Fruit fly (Drosophila melanogaster) whole organism, embryonic: ENCODE measurements around the gene RpS12.

Experiments used
- CG10209 ChIP-seq: fragments of 200-800 bp; sonication (Bioruptor generic); optimal IDR thresholded peaks from 3 replicates; lab custom pipeline; 2017; ENCODE audit warnings: missing biosample characterization, mild to moderate bottlenecking, missing genetic modification characterization, missing genetic modification reagents
- CG10959 ChIP-seq: fragments of 200-800 bp; sonication (Bioruptor generic); IDR thresholded peaks from 2 replicates; pipeline ENCODE4 v1.3.6; 2022; ENCODE audit warnings: missing biosample characterization, missing genetic modification characterization
- CG10979 ChIP-seq: fragments of 200-800 bp; sonication (Bioruptor generic); optimal IDR thresholded peaks from 2 replicates; lab custom pipeline; 2018; ENCODE audit warnings: missing biosample characterization, mild to moderate bottlenecking, missing genetic modification characterization, moderate library complexity
- CG11398 ChIP-seq: fragments of 200-800 bp; sonication (Bioruptor generic); optimal IDR thresholded peaks from 2 replicates; lab custom pipeline; 2016; ENCODE audit warnings: missing biosample characterization, missing genetic modification characterization
- CG12391 ChIP-seq: fragments of 200-800 bp; sonication (Bioruptor generic); optimal IDR thresholded peaks from 3 replicates; lab custom pipeline; 2018; ENCODE audit warnings: missing biosample characterization, mild to moderate bottlenecking, missing genetic modification characterization, moderate library complexity
- CG13123 ChIP-seq: fragments of 200-800 bp; sonication (Bioruptor generic); optimal IDR thresholded peaks from 2 replicates; lab custom pipeline; 2016; ENCODE audit warnings: missing biosample characterization, missing genetic modification characterization
- CG14710 ChIP-seq: fragments of 200-800 bp; sonication (Bioruptor generic); optimal IDR thresholded peaks from 3 replicates; lab custom pipeline; 2019; ENCODE audit warnings: missing biosample characterization, mild to moderate bottlenecking, missing genetic modification characterization, moderate library complexity
- CG15269 ChIP-seq: fragments of 200-800 bp; sonication (Bioruptor generic); optimal IDR thresholded peaks from 2 replicates; lab custom pipeline; 2018; ENCODE audit warnings: missing biosample characterization, mild to moderate bottlenecking, missing genetic modification characterization, moderate library complexity
- CG15601 ChIP-seq: fragments of 200-800 bp; sonication (Bioruptor generic); optimal IDR thresholded peaks from 3 replicates; lab custom pipeline; 2019; ENCODE audit warnings: missing biosample characterization, mild to moderate bottlenecking, missing genetic modification characterization, moderate library complexity
- CG1602 ChIP-seq: fragments of 200-800 bp; sonication (Bioruptor generic); optimal IDR thresholded peaks from 3 replicates; lab custom pipeline; 2016; ENCODE audit warnings: missing biosample characterization, missing genetic modification characterization
- CG2120 ChIP-seq: fragments of 200-800 bp; sonication (Bioruptor generic); optimal IDR thresholded peaks from 3 replicates; lab custom pipeline; 2016; ENCODE audit warnings: missing biosample characterization, missing genetic modification characterization
- CG2199 ChIP-seq: fragments of 200-800 bp; sonication (Bioruptor generic); IDR thresholded peaks from 3 replicates; pipeline ENCODE4 v1.3.6; 2022; ENCODE audit warnings: missing biosample characterization, missing genetic modification characterization
- CG33213 ChIP-seq: fragments of 200-800 bp; sonication (Bioruptor generic); optimal IDR thresholded peaks from 3 replicates; lab custom pipeline; 2016; ENCODE audit warnings: missing biosample characterization, missing genetic modification characterization
- CG33557 ChIP-seq: fragments of 200-800 bp; sonication (Bioruptor generic); optimal IDR thresholded peaks from 2 replicates; lab custom pipeline; 2019; ENCODE audit warnings: missing biosample characterization, mild to moderate bottlenecking, missing genetic modification characterization, moderate library complexity
- CG3995 ChIP-seq: fragments of 200-800 bp; sonication (Bioruptor generic); optimal IDR thresholded peaks from 3 replicates; lab custom pipeline; 2016; ENCODE audit warnings: missing biosample characterization, missing genetic modification characterization
- CG4404 ChIP-seq: fragments of 200-800 bp; sonication (Bioruptor generic); IDR thresholded peaks from 2 replicates; pipeline ENCODE4 v1.3.6; 2022; ENCODE audit warnings: missing biosample characterization, missing genetic modification characterization
- CG6683 ChIP-seq: fragments of 200-800 bp; sonication (Bioruptor generic); optimal IDR thresholded peaks from 2 replicates; lab custom pipeline; 2017; ENCODE audit warnings: missing biosample characterization, mild to moderate bottlenecking, missing genetic modification characterization, missing genetic modification reagents
- CG7928 ChIP-seq: fragments of 200-800 bp; sonication (Bioruptor generic); optimal IDR thresholded peaks from 2 replicates; lab custom pipeline; 2017; ENCODE audit warnings: missing biosample characterization, mild to moderate bottlenecking, missing genetic modification characterization
- CG8281 ChIP-seq: fragments of 200-800 bp; sonication (Bioruptor generic); optimal IDR thresholded peaks from 2 replicates; lab custom pipeline; 2018; ENCODE audit warnings: missing biosample characterization, mild to moderate bottlenecking, missing genetic modification characterization, moderate library complexity
- CHES-1-like ChIP-seq: fragments of 200-800 bp; sonication (Bioruptor generic); optimal IDR thresholded peaks from 2 replicates; lab custom pipeline; 2016; ENCODE audit warnings: missing biosample characterization, missing genetic modification characterization
- Elba2 ChIP-seq: fragments of 200-800 bp; sonication (Bioruptor generic); optimal IDR thresholded peaks from 3 replicates; lab custom pipeline; 2016; ENCODE audit warnings: missing biosample characterization, missing genetic modification characterization
- H2.0 ChIP-seq: fragments of 200-800 bp; sonication (Bioruptor generic); IDR thresholded peaks from 2 replicates; pipeline ENCODE4 v1.3.6; 2022; ENCODE audit warnings: missing biosample characterization, missing genetic modification characterization
- HLH54F ChIP-seq: fragments of 200-800 bp; sonication (Bioruptor generic); optimal IDR thresholded peaks from 3 replicates; lab custom pipeline; 2016; ENCODE audit warnings: missing biosample characterization, missing genetic modification characterization
- Hr51 ChIP-seq, 2 experiments: fragments of 200-800 bp; sonication (Bioruptor generic); optimal IDR thresholded peaks; 2 replicates in 1 of 2; 3 replicates in 1 of 2; lab custom pipeline; 2016 to 2018; ENCODE audit warnings: missing biosample characterization in 2 of 2, missing genetic modification characterization in 2 of 2, mild to moderate bottlenecking in 1 of 2, moderate library complexity in 1 of 2
- MTF-1 ChIP-seq: fragments of 200-800 bp; sonication (Bioruptor generic); optimal IDR thresholded peaks from 2 replicates; lab custom pipeline; 2018; ENCODE audit warnings: missing biosample characterization, mild to moderate bottlenecking, missing genetic modification characterization, borderline replicate concordance
- Mad ChIP-seq: fragments of 200-800 bp; sonication (Bioruptor generic); optimal IDR thresholded peaks from 2 replicates; lab custom pipeline; 2016; ENCODE audit warnings: missing biosample characterization, missing genetic modification characterization
- Myb ChIP-seq: fragments of 200-800 bp; sonication (Bioruptor generic); optimal IDR thresholded peaks from 2 replicates; lab custom pipeline; 2016; ENCODE audit warnings: missing biosample characterization, missing genetic modification characterization
- Rfx ChIP-seq: fragments of 200-800 bp; sonication (Bioruptor generic); IDR thresholded peaks from 2 replicates; pipeline ENCODE4 v1.3.6; 2022; ENCODE audit warnings: missing biosample characterization, missing genetic modification characterization
- Side ChIP-seq: fragments of 200-800 bp; sonication (Bioruptor generic); optimal IDR thresholded peaks from 2 replicates; lab custom pipeline; 2016; ENCODE audit warnings: missing biosample characterization, missing genetic modification characterization
- Taf1 ChIP-seq: fragments of 200-800 bp; sonication (Bioruptor generic); IDR thresholded peaks from 2 replicates; pipeline ENCODE4 v1.3.6; 2022; ENCODE audit warnings: missing biosample characterization, missing genetic modification characterization
- Xbp1 ChIP-seq: fragments of 200-800 bp; sonication (Bioruptor generic); optimal IDR thresholded peaks from 3 replicates; lab custom pipeline; 2016; ENCODE audit warnings: missing biosample characterization, mild to moderate bottlenecking, missing genetic modification characterization
- YL-1 ChIP-seq: fragments of 200-800 bp; sonication (Bioruptor generic); optimal IDR thresholded peaks from 3 replicates; lab custom pipeline; 2017; ENCODE audit warnings: missing biosample characterization, mild to moderate bottlenecking, missing genetic modification characterization
- bsh ChIP-seq, 2 experiments: fragments of 200-800 bp; sonication (Bioruptor generic); optimal IDR thresholded peaks; 2 replicates each; lab custom pipeline; 2017 to 2018; ENCODE audit warnings: mild to moderate bottlenecking in 2 of 2, missing biosample characterization in 2 of 2, missing genetic modification characterization in 2 of 2, moderate library complexity in 1 of 2
- caup ChIP-seq: fragments of 200-800 bp; sonication (Bioruptor generic); optimal IDR thresholded peaks from 3 replicates; lab custom pipeline; 2017; ENCODE audit warnings: missing biosample characterization, mild to moderate bottlenecking, missing genetic modification characterization, moderate library complexity; ENCODE audit not compliant: severe bottlenecking
- ems ChIP-seq: fragments of 200-800 bp; sonication (Bioruptor generic); optimal IDR thresholded peaks from 3 replicates; lab custom pipeline; 2016; ENCODE audit warnings: missing biosample characterization, missing genetic modification characterization
- en ChIP-seq: fragments of 200-800 bp; sonication (Bioruptor generic); optimal IDR thresholded peaks from 2 replicates; lab custom pipeline; 2016; ENCODE audit warnings: missing biosample characterization, missing genetic modification characterization
- her ChIP-seq: fragments of 200-800 bp; sonication (Bioruptor generic); optimal IDR thresholded peaks from 2 replicates; lab custom pipeline; 2016; ENCODE audit warnings: missing biosample characterization, missing genetic modification characterization
- inv ChIP-seq: fragments of 200-800 bp; sonication (Bioruptor generic); IDR thresholded peaks from 2 replicates; pipeline ENCODE4 v1.3.6; 2022; ENCODE audit warnings: missing biosample characterization, missing genetic modification characterization; ENCODE audit not compliant: partially characterized antibody
- jing ChIP-seq: fragments of 200-800 bp; sonication (Bioruptor generic); optimal IDR thresholded peaks from 2 replicates; lab custom pipeline; 2018; ENCODE audit warnings: missing biosample characterization, mild to moderate bottlenecking, missing genetic modification characterization
- kah ChIP-seq: fragments of 200-800 bp; sonication (Bioruptor generic); optimal IDR thresholded peaks from 2 replicates; lab custom pipeline; 2018; ENCODE audit warnings: missing biosample characterization, mild to moderate bottlenecking, missing genetic modification characterization
- klu ChIP-seq: fragments of 200-800 bp; sonication (Bioruptor generic); IDR thresholded peaks from 2 replicates; pipeline ENCODE4 v1.3.6; 2022; ENCODE audit warnings: missing biosample characterization, missing genetic modification characterization
- lbe ChIP-seq: fragments of 200-800 bp; sonication (Bioruptor generic); optimal IDR thresholded peaks from 2 replicates; lab custom pipeline; 2016; ENCODE audit warnings: missing biosample characterization, mild to moderate bottlenecking, missing genetic modification characterization
- prd ChIP-seq, 3 experiments: fragments of >200 bp in 2 of 3; fragments of 200-800 bp in 1 of 3; sonication (Bioruptor generic) in 1 of 3; optimal IDR thresholded peaks in 2 of 3; IDR thresholded peaks in 1 of 3; 2 replicates in 2 of 3; 3 replicates in 1 of 3; pipeline versions ENCODE4 v1.3.6 to Lab custom; 2017 to 2022; ENCODE audit warnings: missing biosample characterization in 1 of 3, missing genetic modification characterization in 1 of 3
- sima ChIP-seq: fragments of 200-800 bp; sonication (Bioruptor generic); optimal IDR thresholded peaks from 2 replicates; lab custom pipeline; 2016; ENCODE audit warnings: missing biosample characterization, missing genetic modification characterization
- sna ChIP-seq: fragments of 200-800 bp; sonication (Bioruptor generic); IDR thresholded peaks from 2 replicates; pipeline ENCODE4 v1.3.6; 2022; ENCODE audit warnings: missing biosample characterization, missing genetic modification characterization; ENCODE audit not compliant: partially characterized antibody
- vfl ChIP-seq: fragments of 200-800 bp; sonication (Bioruptor generic); optimal IDR thresholded peaks from 2 replicates; lab custom pipeline; 2016; ENCODE audit warnings: missing biosample characterization, missing genetic modification characterization
- vnd ChIP-seq: fragments of 200-800 bp; sonication (Bioruptor generic); IDR thresholded peaks from 3 replicates; pipeline ENCODE4 v1.3.6; 2022; ENCODE audit warnings: missing biosample characterization, missing genetic modification characterization; ENCODE audit not compliant: partially characterized antibody
- wor ChIP-seq: fragments of 200-800 bp; sonication (Bioruptor generic); IDR thresholded peaks from 2 replicates; pipeline ENCODE4 v1.3.6; 2022; ENCODE audit warnings: missing biosample characterization, missing genetic modification characterization

RpS12 gene

DNA sequence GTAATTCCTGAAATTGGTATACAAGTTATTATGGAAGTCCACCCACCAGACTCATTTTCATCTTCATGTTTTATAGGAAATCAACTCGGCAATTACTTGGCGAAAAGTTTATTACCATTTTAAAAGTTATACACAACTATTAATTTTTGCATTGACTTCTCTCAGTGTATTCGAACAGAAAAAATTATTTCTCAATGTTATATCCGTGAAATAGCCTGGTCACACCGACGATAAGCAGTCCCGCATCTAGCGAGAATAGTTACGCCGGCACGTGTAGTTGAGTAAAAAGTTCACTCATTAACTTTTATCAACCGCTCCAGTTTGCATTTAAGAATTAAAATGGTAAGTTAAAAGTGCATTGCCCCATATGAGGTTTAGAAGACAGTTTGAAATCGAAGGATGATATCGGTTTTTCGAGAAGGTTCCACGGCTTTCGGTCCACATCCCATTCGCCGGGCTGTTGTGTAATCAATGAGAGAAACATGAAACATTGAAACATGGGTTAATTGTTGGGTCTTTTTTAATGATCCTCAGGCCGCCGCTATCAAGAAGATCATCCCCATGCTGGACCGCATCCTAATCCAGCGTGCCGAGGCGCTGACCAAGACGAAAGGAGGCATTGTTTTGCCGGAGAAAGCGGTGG is 7.2 kb upstream of the RpS12 start, which contains the start of gene CG11267 (continued):
- TF ChIP-seq prd (optimal IDR thresholded peaks at IDR 0.05; lab: Kevin White, UChicago) (no peak), prd (GFP tag; IDR thresholded peaks at IDR 0.05; lab: Robert Waterston, UW) (peak; percentile 88), CG14710 (tag; lab: Kevin White, UChicago) (peak; percentile 82), H2.0 (GFP tag; lab: Robert Waterston, UW) (peak; percentile 90), MTF-1 (GFP tag; lab: Kevin White, UChicago) (peak; percentile 71), wor (GFP tag; lab: Robert Waterston, UW) (peak; percentile 51; the same call in 1 of the 2 replicates), Side (GFP tag; lab: Kevin White, UChicago) (peak; percentile 80), lbe (GFP tag; lab: Kevin White, UChicago) (peak; percentile 64), CG2120 (GFP tag; lab: Kevin White, UChicago) (peak; percentile 86), YL-1 (GFP tag; lab: Kevin White, UChicago) (peak; percentile 39), CG15269 (tag; lab: Kevin White, UChicago) (peak; percentile 82), sna (GFP tag; lab: Robert Waterston, UW) (no peak), CG13123 (GFP tag; lab: Kevin White, UChicago) (peak; percentile 49), Mad (GFP tag; lab: Kevin White, UChicago) (peak; percentile 67), klu (peak; percentile 81), caup (GFP tag; lab: Kevin White, UChicago) (peak; percentile 91), ems (GFP tag; lab: Kevin White, UChicago) (peak; percentile 73), vnd (GFP tag; lab: Robert Waterston, UW) (no peak), kah (GFP tag; lab: Kevin White, UChicago) (peak; percentile 72), Rfx (GFP tag; lab: Robert Waterston, UW) (peak; percentile 95), CG7928 (GFP tag; lab: Kevin White, UChicago) (peak; percentile 58), CG4404 (GFP tag; lab: Robert Waterston, UW) (peak; percentile 70), CG6683 (peak; percentile 65), HLH54F (GFP tag; lab: Kevin White, UChicago) (peak; percentile 65), CG33213 (GFP tag; lab: Kevin White, UChicago) (peak; percentile 75), Myb (peak; percentile 54), CHES-1-like (GFP tag; lab: Kevin White, UChicago) (peak; percentile 73), Taf1 (peak; percentile 92), CG12391 (peak; percentile 74), vfl (GFP tag; lab: Kevin White, UChicago) (peak; percentile 71), CG33557 (GFP tag; lab: Kevin White, UChicago) (peak; percentile 45), bsh (GFP tag; optimal IDR thresholded peaks at IDR 0.05; lab: Kevin White, UChicago) (peak; percentile 66 to 78), CG8281 (tag; lab: Kevin White, UChicago) (peak; percentile 70), en (peak; percentile 68), CG1602 (peak; percentile 73), Elba2 (GFP tag; lab: Kevin White, UChicago) (no peak), Xbp1 (GFP tag; lab: Kevin White, UChicago) (peak; percentile 84), CG3995 (GFP tag; lab: Kevin White, UChicago) (peak; percentile 42), CG10979 (tag; lab: Kevin White, UChicago) (peak; percentile 81), CG11398 (peak; percentile 47), CG10959 (GFP tag; lab: Robert Waterston, UW) (peak; percentile 77), sima (GFP tag; lab: Kevin White, UChicago) (peak; percentile 17), CG15601 (tag; lab: Kevin White, UChicago) (peak; percentile 63), Hr51 (GFP tag; optimal IDR thresholded peaks at IDR 0.05; lab: Kevin White, UChicago) (peak; percentile 67 to 83), CG2199 (GFP tag; lab: Robert Waterston, UW) (peak; percentile 89), inv (GFP tag; lab: Robert Waterston, UW) (no peak), her (peak; percentile 60), CG10209 (GFP tag; lab: Kevin White, UChicago) (peak; percentile 75), jing (GFP tag; lab: Kevin White, UChicago) (peak; percentile 32)
